Worm (Caenorhabditis elegans) whole organism, L1 larva: ENCODE results near the gene F44F4.3.

Experiments used
- F16B12.6 ChIP-seq: fragments of 150-350 bp; optimal IDR thresholded peaks from 2 replicates; lab custom pipeline; 2014; ENCODE audit warnings: missing biosample characterization, missing genetic modification characterization
- alr-1 ChIP-seq: fragments of 200-800 bp; sonication (Bioruptor generic); optimal IDR thresholded peaks from 2 replicates; lab custom pipeline; 2018; ENCODE audit warnings: borderline replicate concordance, mild to moderate bottlenecking, missing genetic modification characterization, missing compliant biosample characterization
- aly-2 ChIP-seq: fragments of 150-350 bp; optimal IDR thresholded peaks from 2 replicates; lab custom pipeline; 2014; ENCODE audit warnings: missing biosample characterization, missing genetic modification characterization
- ceh-82 ChIP-seq, 3 experiments: fragments of 150-350 bp in 1 of 3; sonication (generic microtip) in 2 of 3; optimal IDR thresholded peaks; 2 replicates each; lab custom pipeline; 2014 to 2017; ENCODE audit warnings: missing biosample characterization in 3 of 3, missing genetic modification characterization in 3 of 3
- ceh-90 ChIP-seq: sonication (generic microtip); optimal IDR thresholded peaks from 2 replicates; lab custom pipeline; 2016; ENCODE audit warnings: missing genetic modification characterization, missing compliant biosample characterization
- ces-1 ChIP-seq: fragments of 150-350 bp; optimal IDR thresholded peaks from 2 replicates; lab custom pipeline; 2014; ENCODE audit warnings: missing biosample characterization, missing genetic modification reagents, missing genetic modification characterization
- dpl-1 ChIP-seq, 3 experiments: fragments of 150-350 bp in 2 of 3; sonication (generic microtip) in 1 of 3; optimal IDR thresholded peaks; 2 replicates each; lab custom pipeline; 2014 to 2017; ENCODE audit warnings: missing biosample characterization in 3 of 3, missing genetic modification characterization in 3 of 3, missing genetic modification reagents in 3 of 3
- dsc-1 ChIP-seq: sonication (generic microtip); optimal IDR thresholded peaks from 2 replicates; lab custom pipeline; 2016; ENCODE audit warnings: mild to moderate bottlenecking, missing genetic modification characterization, missing compliant biosample characterization
- efl-1 ChIP-seq, 4 experiments: fragments of 150-350 bp; optimal IDR thresholded peaks in 3 of 4; peaks in 1 of 4; 1 replicate in 1 of 4; 2 replicates in 3 of 4; lab custom pipeline; 2014; ENCODE audit warnings: missing biosample characterization in 2 of 4, missing genetic modification characterization in 2 of 4, missing genetic modification reagents in 2 of 4
- efl-3 ChIP-seq: fragments of 200-800 bp; sonication (Bioruptor generic); optimal IDR thresholded peaks from 2 replicates; lab custom pipeline; 2018; ENCODE audit warnings: mild to moderate bottlenecking, missing genetic modification characterization, missing compliant biosample characterization
- egl-13 ChIP-seq: sonication (generic microtip); optimal IDR thresholded peaks from 2 replicates; lab custom pipeline; 2016; ENCODE audit warnings: missing genotype, missing genetic modification reagents, missing genetic modification characterization, missing compliant biosample characterization
- egl-27 ChIP-seq, 2 experiments: fragments of 150-350 bp in 1 of 2; sonication (generic microtip); optimal IDR thresholded peaks; 3 replicates each; lab custom pipeline; 2017 to 2018; ENCODE audit warnings: missing biosample characterization in 2 of 2, missing genetic modification characterization in 2 of 2, missing genetic modification reagents in 2 of 2
- elt-2 ChIP-seq: sonication (generic microtip); optimal IDR thresholded peaks from 2 replicates; lab custom pipeline; 2016; ENCODE audit warnings: missing genetic modification characterization, mild to moderate bottlenecking, inconsistent platforms, missing compliant biosample characterization, missing genetic modification reagents
- elt-3 ChIP-seq, 6 experiments: fragments of 150-350 bp in 1 of 6; sonication (generic microtip); optimal IDR thresholded peaks; 2 replicates each; lab custom pipeline; 2017 to 2018; ENCODE audit warnings: missing biosample characterization in 6 of 6, missing genetic modification characterization in 6 of 6, inconsistent platforms in 1 of 6
- ets-5 ChIP-seq: fragments of 200-800 bp; sonication (Bioruptor generic); IDR thresholded peaks from 2 replicates; pipeline ENCODE4 v1.3.6; 2022; ENCODE audit warnings: missing genetic modification characterization, missing compliant biosample characterization
- fkh-10 ChIP-seq: sonication (generic microtip); optimal IDR thresholded peaks from 2 replicates; lab custom pipeline; 2017; ENCODE audit warnings: missing biosample characterization, missing genetic modification reagents, missing genetic modification characterization
- fkh-8 ChIP-seq: sonication (generic microtip); optimal IDR thresholded peaks from 2 replicates; lab custom pipeline; 2016; ENCODE audit warnings: mild to moderate bottlenecking, missing genetic modification characterization, missing compliant biosample characterization
- grh-1 ChIP-seq: fragments of 200-800 bp; sonication (Bioruptor generic); IDR thresholded peaks from 2 replicates; pipeline ENCODE4 v1.3.6; 2022; ENCODE audit warnings: missing genetic modification reagents, missing genetic modification characterization, missing compliant biosample characterization
- irx-1 ChIP-seq: sonication (generic microtip); optimal IDR thresholded peaks from 2 replicates; lab custom pipeline; 2016; ENCODE audit warnings: missing genetic modification characterization, missing compliant biosample characterization
- isw-1 ChIP-seq: fragments of 200-800 bp; sonication (Bioruptor generic); IDR thresholded peaks from 2 replicates; pipeline ENCODE4 v1.3.6; 2022; ENCODE audit warnings: missing genetic modification characterization, missing compliant biosample characterization
- jun-1 ChIP-seq: fragments of 150-350 bp; optimal IDR thresholded peaks from 2 replicates; lab custom pipeline; 2014; ENCODE audit warnings: missing biosample characterization, missing genetic modification reagents, missing genetic modification characterization
- lin-13 ChIP-seq: fragments of 150-350 bp; optimal IDR thresholded peaks from 2 replicates; lab custom pipeline; 2014; ENCODE audit warnings: missing biosample characterization, missing genetic modification reagents, missing genetic modification characterization
- lin-14 ChIP-seq: fragments of 200-800 bp; sonication (Bioruptor generic); optimal IDR thresholded peaks from 2 replicates; lab custom pipeline; 2018; ENCODE audit warnings: mild to moderate bottlenecking, missing genetic modification characterization, moderate library complexity, missing compliant biosample characterization
- lin-35 ChIP-seq, 2 experiments: fragments of 150-350 bp; optimal IDR thresholded peaks; 2 replicates each; lab custom pipeline; 2014; ENCODE audit warnings: missing biosample characterization in 2 of 2, missing genetic modification characterization in 2 of 2, missing genetic modification reagents in 2 of 2
- lir-3 ChIP-seq: sonication (generic microtip); optimal IDR thresholded peaks from 2 replicates; lab custom pipeline; 2016; ENCODE audit warnings: mild to moderate bottlenecking, missing genetic modification characterization, moderate library complexity, missing compliant biosample characterization; ENCODE audit not compliant: poor library complexity
- lsy-2 ChIP-seq, 2 experiments: fragments of 150-350 bp; optimal IDR thresholded peaks; 2 replicates each; lab custom pipeline; 2014; ENCODE audit warnings: missing biosample characterization in 2 of 2, missing genetic modification characterization in 2 of 2
- mdl-1 ChIP-seq, 2 experiments: fragments of 150-350 bp; optimal IDR thresholded peaks; 2 replicates each; lab custom pipeline; 2014 to 2017; ENCODE audit warnings: missing biosample characterization in 2 of 2, missing genetic modification characterization in 2 of 2, inconsistent platforms in 1 of 2
- mef-2 ChIP-seq: fragments of 150-350 bp; optimal IDR thresholded peaks from 2 replicates; lab custom pipeline; 2014; ENCODE audit warnings: missing biosample characterization, missing genetic modification characterization
- nhr-11 ChIP-seq: fragments of 150-350 bp; optimal IDR thresholded peaks from 2 replicates; lab custom pipeline; 2014; ENCODE audit warnings: missing biosample characterization, missing genetic modification characterization
- nhr-12 ChIP-seq: sonication (generic microtip); optimal IDR thresholded peaks from 2 replicates; lab custom pipeline; 2017; ENCODE audit warnings: missing biosample characterization, missing genetic modification characterization
- nhr-19 ChIP-seq: fragments of 200-800 bp; sonication (Bioruptor generic); conservative IDR thresholded peaks from 2 replicates; pipeline ENCODE4 v1.3.6; 2022; ENCODE audit warnings: missing genetic modification characterization, missing compliant biosample characterization
- nhr-20 ChIP-seq: sonication (generic microtip); optimal IDR thresholded peaks from 2 replicates; lab custom pipeline; 2016; ENCODE audit warnings: mild to moderate bottlenecking, missing genetic modification characterization, missing compliant biosample characterization
- nhr-237 ChIP-seq: fragments of 150-350 bp; optimal IDR thresholded peaks from 2 replicates; lab custom pipeline; 2014; ENCODE audit warnings: missing biosample characterization, missing genetic modification characterization
- nhr-28 ChIP-seq: fragments of 150-350 bp; optimal IDR thresholded peaks from 2 replicates; lab custom pipeline; 2014; ENCODE audit warnings: missing biosample characterization, missing genetic modification characterization
- nhr-76 ChIP-seq: sonication (generic microtip); optimal IDR thresholded peaks from 2 replicates; lab custom pipeline; 2017; ENCODE audit warnings: missing biosample characterization, missing genetic modification characterization
- nhr-90 ChIP-seq: sonication (generic microtip); optimal IDR thresholded peaks from 2 replicates; lab custom pipeline; 2016; ENCODE audit warnings: mild to moderate bottlenecking, missing genetic modification characterization, missing compliant biosample characterization; ENCODE audit not compliant: poor library complexity
- pax-3 ChIP-seq: fragments of 200-800 bp; sonication (Bioruptor generic); optimal IDR thresholded peaks from 2 replicates; lab custom pipeline; 2018; ENCODE audit warnings: mild to moderate bottlenecking, missing genetic modification characterization, moderate library complexity, missing compliant biosample characterization
- pqm-1 ChIP-seq: sonication (generic microtip); optimal IDR thresholded peaks from 3 replicates; lab custom pipeline; 2017; ENCODE audit warnings: missing biosample characterization, missing genetic modification characterization
- skn-1 ChIP-seq: fragments of 150-350 bp; optimal IDR thresholded peaks from 2 replicates; lab custom pipeline; 2014; ENCODE audit warnings: missing biosample characterization, missing genetic modification characterization
- snu-23 ChIP-seq: sonication (generic microtip); optimal IDR thresholded peaks from 2 replicates; lab custom pipeline; 2016; ENCODE audit warnings: missing genetic modification characterization, missing compliant biosample characterization
- sox-4 ChIP-seq: sonication (generic microtip); optimal IDR thresholded peaks from 2 replicates; lab custom pipeline; 2016; ENCODE audit warnings: missing genetic modification characterization, missing compliant biosample characterization
- sptf-1 ChIP-seq: fragments of 150-350 bp; optimal IDR thresholded peaks from 2 replicates; lab custom pipeline; 2014; ENCODE audit warnings: missing biosample characterization, missing genetic modification characterization
- sup-37 ChIP-seq: fragments of 200-800 bp; sonication (Bioruptor generic); optimal IDR thresholded peaks from 2 replicates; lab custom pipeline; 2018; ENCODE audit warnings: mild to moderate bottlenecking, missing genetic modification characterization, missing compliant biosample characterization
- swsn-7 ChIP-seq: sonication (generic microtip); optimal IDR thresholded peaks from 2 replicates; lab custom pipeline; 2016; ENCODE audit warnings: missing genetic modification characterization, missing compliant biosample characterization
- unc-130 ChIP-seq: fragments of 150-350 bp; optimal IDR thresholded peaks from 2 replicates; lab custom pipeline; 2017; ENCODE audit warnings: missing biosample characterization, missing genetic modification characterization, inconsistent platforms
- unc-30 ChIP-seq: sonication (generic microtip); optimal IDR thresholded peaks from 2 replicates; lab custom pipeline; 2017; ENCODE audit warnings: missing biosample characterization, missing genetic modification characterization
- unc-62 ChIP-seq: fragments of 150-350 bp; optimal IDR thresholded peaks from 2 replicates; lab custom pipeline; 2014; ENCODE audit warnings: missing biosample characterization, missing genetic modification reagents, missing genetic modification characterization
- unc-86 ChIP-seq: sonication (generic microtip); optimal IDR thresholded peaks from 2 replicates; lab custom pipeline; 2016; ENCODE audit warnings: missing genetic modification characterization, missing compliant biosample characterization
- xbp-1 ChIP-seq: sonication (generic microtip); optimal IDR thresholded peaks from 2 replicates; lab custom pipeline; 2016; ENCODE audit warnings: missing genetic modification characterization, missing compliant biosample characterization
- zag-1 ChIP-seq: fragments of 150-350 bp; optimal IDR thresholded peaks from 2 replicates; lab custom pipeline; 2014; ENCODE audit warnings: missing biosample characterization, missing genetic modification characterization
- zip-4 ChIP-seq: fragments of 200-800 bp; sonication (Bioruptor generic); optimal IDR thresholded peaks from 2 replicates; lab custom pipeline; 2018; ENCODE audit warnings: mild to moderate bottlenecking, missing genetic modification characterization, moderate library complexity, missing compliant biosample characterization
- ztf-4 ChIP-seq: fragments of 150-350 bp; optimal IDR thresholded peaks from 2 replicates; lab custom pipeline; 2014; ENCODE audit warnings: missing biosample characterization, missing genetic modification characterization

Gene F44F4.3

ce11 chrII:10872541-10872940, 13.2 kb downstream of the F44F4.3 start, which contains the start of the genes cyn-4 and copz-1 (continued):
- TF ChIP-seq nhr-90 (tag; lab: Kevin White, UChicago) (peak; percentile 86), mef-2 (tag; lab: Kevin White, UChicago) (no peak), nhr-28 (tag; lab: Kevin White, UChicago) (no peak), sptf-1 (tag; lab: Kevin White, UChicago) (no peak), dsc-1 (tag; lab: Kevin White, UChicago) (peak; percentile 87), nhr-12 (tag; lab: Kevin White, UChicago) (no peak), xbp-1 (tag; lab: Kevin White, UChicago) (peak; percentile 90), fkh-8 (tag; lab: Kevin White, UChicago) (peak; percentile 85), unc-130 (tag; lab: Kevin White, UChicago) (peak; percentile 89), dpl-1 (GFP tag; optimal IDR thresholded peaks at IDR 0.05; lab: Kevin White, UChicago) (peak; percentile 75 to 85 (median 80)), elt-2 (tag; lab: Kevin White, UChicago) (peak; percentile 45), swsn-7 (tag; lab: Kevin White, UChicago) (peak; percentile 85), ceh-90 (tag; lab: Kevin White, UChicago) (peak; percentile 84), nhr-20 (peak; percentile 90), lir-3 (tag; lab: Kevin White, UChicago) (peak; percentile 93), pax-3 (peak; percentile 71), lsy-2 (tag; optimal IDR thresholded peaks at IDR 0.05; lab: Kevin White, UChicago) (peak; percentile 93 to 94), lin-35 (GFP tag; optimal IDR thresholded peaks at IDR 0.05; lab: Kevin White, UChicago) (peak; percentile 80 to 85), F16B12.6 (tag; lab: Kevin White, UChicago) (peak; percentile 59), egl-27 (tag; optimal IDR thresholded peaks at IDR 0.05; lab: Kevin White, UChicago) (no peak), sup-37 (GFP tag; lab: Kevin White, UChicago) (no peak), pqm-1 (tag; lab: Kevin White, UChicago) (no peak), aly-2 (tag; lab: Kevin White, UChicago) (peak; percentile 28), snu-23 (peak; percentile 91), unc-86 (tag; lab: Kevin White, UChicago) (peak; percentile 77), unc-30 (tag; lab: Kevin White, UChicago) (no peak), lin-14 (peak; percentile 88), lin-13 (GFP tag; lab: Kevin White, UChicago) (peak; percentile 68), egl-13 (tag; lab: Kevin White, UChicago) (peak; percentile 78), irx-1 (peak; percentile 86), alr-1 (tag; lab: Kevin White, UChicago) (no peak), ets-5 (GFP tag; lab: Robert Waterston, UW) (no peak), zip-4 (GFP tag; lab: Kevin White, UChicago) (peak; percentile 53), ces-1 (no peak), mdl-1 (tag; optimal IDR thresholded peaks at IDR 0.05; lab: Kevin White, UChicago) (peak in 1 of 2 experiments; percentile 76), zag-1 (no peak), unc-62 (GFP tag; lab: Kevin White, UChicago) (no peak), fkh-10 (GFP tag; lab: Kevin White, UChicago) (no peak), nhr-11 (tag; lab: Kevin White, UChicago) (peak; percentile 9), nhr-76 (no peak), sox-4 (tag; lab: Kevin White, UChicago) (peak; percentile 54), ceh-82 (tag; optimal IDR thresholded peaks at IDR 0.05; lab: Kevin White, UChicago) (peak; percentile 70 to 80 (median 80)), efl-3 (no peak), grh-1 (GFP tag; lab: Robert Waterston, UW) (peak; percentile 60), jun-1 (tag; lab: Kevin White, UChicago) (peak; percentile 0), nhr-19 (GFP tag; lab: Robert Waterston, UW) (peak; percentile 78), isw-1 (GFP tag; lab: Robert Waterston, UW) (peak; percentile 87), ztf-4 (no peak), skn-1 (peak; percentile 59), elt-3 (tag; optimal IDR thresholded peaks at IDR 0.05; lab: Kevin White, UChicago) (peak in 2 of 6 experiments; percentile 39 to 80), efl-1 (optimal IDR thresholded peaks at IDR 0.05; lab: Kevin White, UChicago) (peak; percentile 85 to 87), efl-1 (GFP tag; optimal IDR thresholded peaks at IDR 0.05 in 1 of 2; lab: Kevin White, UChicago) (peak; percentile 80 to 97), nhr-237 (tag; lab: Kevin White, UChicago) (peak; percentile 40)
